Worm (Caenorhabditis elegans) whole organism, L3 larva: ENCODE measurements around the gene F38B7.2.

Experiments used
- ama-1 ChIP-seq: fragments of 150-350 bp; optimal IDR thresholded peaks from 2 replicates; lab custom pipeline; 2018
- jun-1 ChIP-seq: fragments of 150-350 bp; optimal IDR thresholded peaks from 2 replicates; lab custom pipeline; 2014; ENCODE audit warnings: missing biosample characterization, missing genetic modification reagents, missing genetic modification characterization
- lin-15B ChIP-seq: fragments of 150-350 bp; optimal IDR thresholded peaks from 2 replicates; lab custom pipeline; 2014; ENCODE audit warnings: missing biosample characterization, missing genetic modification characterization
- lin-39 ChIP-seq: fragments of 150-350 bp; optimal IDR thresholded peaks from 2 replicates; lab custom pipeline; 2018; ENCODE audit warnings: missing biosample characterization, missing genetic modification reagents, missing genetic modification characterization
- lsy-12 ChIP-seq: sonication (generic microtip); optimal IDR thresholded peaks from 2 replicates; lab custom pipeline; 2016; ENCODE audit warnings: mild to moderate bottlenecking, missing genetic modification characterization, missing compliant biosample characterization
- pha-4 ChIP-seq: fragments of 150-350 bp; optimal IDR thresholded peaks from 2 replicates; lab custom pipeline; 2014; ENCODE audit warnings: missing biosample characterization, missing genetic modification reagents, missing genetic modification characterization

- TF ChIP-seq lin-15B (tag; lab: Kevin White, UChicago), result no peak
- no peak for TF ChIP-seq jun-1
- TF ChIP-seq pha-4 (tag; lab: Kevin White, UChicago), result no peak
- TF ChIP-seq ama-1, result no peak
- no peak for TF ChIP-seq lsy-12 (tag; lab: Kevin White, UChicago)
- TF ChIP-seq lin-39 (tag; lab: Kevin White, UChicago), result no peak
Observed at ce11 chrV:11539502-11539901, 4.3 kb upstream of the F38B7.2 start.
